Fruit fly (Drosophila melanogaster) whole organism, embryonic: ENCODE data around the gene CG13989.

ENCODE experiments used
- Aef1 ChIP-seq: fragments of 200-800 bp; sonication (Bioruptor generic); IDR thresholded peaks from 3 replicates; pipeline ENCODE4 v1.3.6; 2022; ENCODE audit warnings: missing biosample characterization, missing genetic modification characterization
- Bgb ChIP-seq: fragments of 200-800 bp; sonication (Bioruptor generic); IDR thresholded peaks from 2 replicates; pipeline ENCODE4 v1.3.6; 2022; ENCODE audit warnings: missing biosample characterization, missing genetic modification characterization; ENCODE audit not compliant: partially characterized antibody
- CG10431 ChIP-seq: fragments of 200-800 bp; sonication (Bioruptor generic); optimal IDR thresholded peaks from 3 replicates; lab custom pipeline; 2018; ENCODE audit warnings: missing biosample characterization, mild to moderate bottlenecking, missing genetic modification characterization
- CG10654 ChIP-seq: fragments of 200-800 bp; sonication (Bioruptor generic); optimal IDR thresholded peaks from 2 replicates; lab custom pipeline; 2016; ENCODE audit warnings: missing biosample characterization, missing genetic modification characterization
- CG11723 ChIP-seq: fragments of 200-800 bp; sonication (Bioruptor generic); optimal IDR thresholded peaks from 2 replicates; lab custom pipeline; 2017; ENCODE audit warnings: missing biosample characterization, mild to moderate bottlenecking, missing genetic modification characterization
- CG12299 ChIP-seq: fragments of 200-800 bp; sonication (Bioruptor generic); optimal IDR thresholded peaks from 2 replicates; lab custom pipeline; 2018; ENCODE audit warnings: missing biosample characterization, mild to moderate bottlenecking, missing genetic modification characterization
- CG14667 ChIP-seq: fragments of 200-800 bp; sonication (Bioruptor generic); IDR thresholded peaks from 2 replicates; pipeline ENCODE4 v1.3.6; 2022; ENCODE audit warnings: missing biosample characterization, missing genetic modification characterization
- CG15514 ChIP-seq: fragments of 200-800 bp; sonication (Bioruptor generic); optimal IDR thresholded peaks from 3 replicates; lab custom pipeline; 2017; ENCODE audit warnings: missing biosample characterization, missing genetic modification characterization, mild to moderate bottlenecking, moderate library complexity, missing genetic modification reagents
- CG17361 ChIP-seq: fragments of 200-800 bp; sonication (Bioruptor generic); IDR thresholded peaks from 3 replicates; pipeline ENCODE4 v1.3.6; 2022; ENCODE audit warnings: missing biosample characterization, missing genetic modification characterization
- CG17802 ChIP-seq: fragments of 200-800 bp; sonication (Bioruptor generic); optimal IDR thresholded peaks from 2 replicates; lab custom pipeline; 2018; ENCODE audit warnings: missing biosample characterization, mild to moderate bottlenecking, missing genetic modification characterization, moderate library complexity
- CG1832 ChIP-seq: fragments of 200-800 bp; sonication (Bioruptor generic); optimal IDR thresholded peaks from 2 replicates; lab custom pipeline; 2017; ENCODE audit warnings: missing biosample characterization, mild to moderate bottlenecking, missing genetic modification characterization, inconsistent platforms
- CG31365 ChIP-seq: fragments of 200-800 bp; sonication (Bioruptor generic); optimal IDR thresholded peaks from 2 replicates; lab custom pipeline; 2018; ENCODE audit warnings: missing biosample characterization, mild to moderate bottlenecking, missing genetic modification characterization
- CG32767 ChIP-seq: fragments of 200-800 bp; sonication (Bioruptor generic); IDR thresholded peaks from 2 replicates; pipeline ENCODE4 v1.3.6; 2022; ENCODE audit warnings: missing biosample characterization, missing genetic modification characterization
- CG4360 ChIP-seq: fragments of 200-800 bp; sonication (Bioruptor generic); IDR thresholded peaks from 2 replicates; pipeline ENCODE4 v1.3.6; 2022; ENCODE audit warnings: missing biosample characterization, missing genetic modification characterization
- CG4820 ChIP-seq: fragments of 200-800 bp; sonication (Bioruptor generic); optimal IDR thresholded peaks from 3 replicates; lab custom pipeline; 2016; ENCODE audit warnings: missing biosample characterization, missing genetic modification characterization
- CG7556 ChIP-seq: fragments of 200-800 bp; sonication (Bioruptor generic); optimal IDR thresholded peaks from 2 replicates; lab custom pipeline; 2017; ENCODE audit warnings: missing biosample characterization, mild to moderate bottlenecking, missing genetic modification characterization
- CG8089 ChIP-seq: fragments of 200-800 bp; sonication (Bioruptor generic); optimal IDR thresholded peaks from 3 replicates; lab custom pipeline; 2016; ENCODE audit warnings: missing biosample characterization, missing genetic modification characterization
- CG8478 ChIP-seq: fragments of >200 bp; optimal IDR thresholded peaks from 2 replicates; lab custom pipeline; 2018
- CG8924 ChIP-seq: fragments of 200-800 bp; optimal IDR thresholded peaks from 3 replicates; lab custom pipeline; 2019; ENCODE audit warnings: missing biosample characterization, mild to moderate bottlenecking, missing genetic modification characterization, moderate library complexity
- CG8944 ChIP-seq: fragments of 200-800 bp; sonication (Bioruptor generic); optimal IDR thresholded peaks from 3 replicates; lab custom pipeline; 2016; ENCODE audit warnings: missing biosample characterization, missing genetic modification characterization
- Dfd ChIP-seq, 2 experiments: fragments of >200 bp; optimal IDR thresholded peaks; 2 replicates each; lab custom pipeline; 2017; ENCODE audit warnings: missing biosample characterization in 2 of 2, missing genetic modification characterization in 2 of 2
- Eip74EF ChIP-seq, 2 experiments: fragments of 200-800 bp in 1 of 2; fragments of >200 bp in 1 of 2; sonication (Bioruptor generic) in 1 of 2; optimal IDR thresholded peaks; 2 replicates each; lab custom pipeline; 2017 to 2019; ENCODE audit warnings: missing biosample characterization in 2 of 2, missing genetic modification characterization in 2 of 2, mild to moderate bottlenecking in 1 of 2, moderate library complexity in 1 of 2
- HHEX ChIP-seq: fragments of 200-800 bp; sonication (Bioruptor generic); optimal IDR thresholded peaks from 3 replicates; lab custom pipeline; 2017; ENCODE audit warnings: missing biosample characterization, mild to moderate bottlenecking, missing genetic modification characterization, missing genetic modification reagents
- HmgD ChIP-seq: fragments of 200-800 bp; sonication (Bioruptor generic); optimal IDR thresholded peaks from 3 replicates; lab custom pipeline; 2016; ENCODE audit warnings: missing biosample characterization, missing genetic modification characterization
- MBD-R2 ChIP-seq: fragments of 200-800 bp; sonication (Bioruptor generic); IDR thresholded peaks from 2 replicates; pipeline ENCODE4 v1.3.6; 2022; ENCODE audit warnings: missing biosample characterization, missing genetic modification characterization
- Myb ChIP-seq: fragments of 200-800 bp; sonication (Bioruptor generic); optimal IDR thresholded peaks from 2 replicates; lab custom pipeline; 2016; ENCODE audit warnings: missing biosample characterization, missing genetic modification characterization
- PHDP ChIP-seq: fragments of 200-800 bp; sonication (Bioruptor generic); optimal IDR thresholded peaks from 3 replicates; lab custom pipeline; 2018; ENCODE audit warnings: missing biosample characterization, mild to moderate bottlenecking, missing genetic modification characterization, moderate library complexity
- Pdp1 ChIP-seq, 2 experiments: fragments of 200-800 bp; sonication (Bioruptor generic); optimal IDR thresholded peaks; 3 replicates each; lab custom pipeline; 2016; ENCODE audit warnings: missing biosample characterization in 2 of 2, missing genetic modification characterization in 2 of 2, mild to moderate bottlenecking in 1 of 2, moderate library complexity in 1 of 2
- ase ChIP-seq: fragments of 200-800 bp; sonication (Bioruptor generic); IDR thresholded peaks from 3 replicates; pipeline ENCODE4 v1.3.6; 2022; ENCODE audit warnings: missing biosample characterization, missing genetic modification characterization
- ato ChIP-seq: fragments of 200-800 bp; sonication (Bioruptor generic); IDR thresholded peaks from 2 replicates; pipeline ENCODE4 v1.3.6; 2022; ENCODE audit warnings: missing biosample characterization, missing genetic modification characterization; ENCODE audit not compliant: partially characterized antibody
- bab2 ChIP-seq: fragments of 200-800 bp; sonication (Bioruptor generic); optimal IDR thresholded peaks from 2 replicates; lab custom pipeline; 2016; ENCODE audit warnings: missing biosample characterization, missing genetic modification characterization
- bcd ChIP-seq: fragments of 200-800 bp; sonication (Bioruptor generic); optimal IDR thresholded peaks from 2 replicates; lab custom pipeline; 2017; ENCODE audit warnings: missing biosample characterization, mild to moderate bottlenecking, missing genetic modification characterization
- dati ChIP-seq: fragments of 200-800 bp; sonication (Bioruptor generic); IDR thresholded peaks from 2 replicates; pipeline ENCODE4 v1.3.6; 2022; ENCODE audit warnings: missing biosample characterization, missing genetic modification characterization
- dmrt99B ChIP-seq: fragments of 200-800 bp; sonication (Bioruptor generic); optimal IDR thresholded peaks from 2 replicates; lab custom pipeline; 2018; ENCODE audit warnings: missing biosample characterization, mild to moderate bottlenecking, missing genetic modification characterization, moderate library complexity
- esg ChIP-seq: fragments of 200-800 bp; sonication (Bioruptor generic); conservative IDR thresholded peaks from 2 replicates; pipeline ENCODE4 v1.3.6; 2022; ENCODE audit warnings: missing biosample characterization, missing genetic modification characterization
- klu ChIP-seq: fragments of 200-800 bp; sonication (Bioruptor generic); IDR thresholded peaks from 2 replicates; pipeline ENCODE4 v1.3.6; 2022; ENCODE audit warnings: missing biosample characterization, missing genetic modification characterization
- lola ChIP-seq, 3 experiments: fragments of >200 bp in 2 of 3; fragments of 200-800 bp in 1 of 3; sonication (Bioruptor generic) in 1 of 3; optimal IDR thresholded peaks; 2 replicates each; lab custom pipeline; 2017 to 2019; ENCODE audit warnings: missing biosample characterization in 3 of 3, missing genetic modification characterization in 3 of 3, mild to moderate bottlenecking in 1 of 3, moderate library complexity in 1 of 3
- nerfin-2 ChIP-seq: fragments of 200-800 bp; sonication (Bioruptor generic); IDR thresholded peaks from 2 replicates; pipeline ENCODE4 v1.3.6; 2022; ENCODE audit warnings: missing biosample characterization, missing genetic modification characterization; ENCODE audit not compliant: partially characterized antibody
- nmo ChIP-seq: fragments of 200-800 bp; sonication (Bioruptor generic); optimal IDR thresholded peaks from 2 replicates; lab custom pipeline; 2018; ENCODE audit warnings: missing biosample characterization, mild to moderate bottlenecking, missing genetic modification characterization, moderate library complexity
- odd ChIP-seq: fragments of 200-800 bp; sonication (Bioruptor generic); optimal IDR thresholded peaks from 2 replicates; lab custom pipeline; 2017; ENCODE audit warnings: missing biosample characterization, mild to moderate bottlenecking, missing genetic modification characterization
- psq ChIP-seq: fragments of 200-800 bp; sonication (Bioruptor generic); optimal IDR thresholded peaks from 2 replicates; lab custom pipeline; 2017; ENCODE audit warnings: missing biosample characterization, missing genetic modification characterization
- sens ChIP-seq: fragments of 200-800 bp; sonication (Bioruptor generic); peaks from one replicate; lab custom pipeline; 2016; ENCODE audit warnings: missing biosample characterization, missing genetic modification characterization
- shn ChIP-seq: fragments of 200-800 bp; sonication (Bioruptor generic); optimal IDR thresholded peaks from 3 replicates; lab custom pipeline; 2016; ENCODE audit warnings: missing biosample characterization, missing genetic modification characterization
- stwl ChIP-seq: fragments of 200-800 bp; sonication (Bioruptor generic); optimal IDR thresholded peaks from 3 replicates; lab custom pipeline; 2018; ENCODE audit warnings: missing biosample characterization, mild to moderate bottlenecking, missing genetic modification characterization, moderate library complexity
- trem ChIP-seq: fragments of 200-800 bp; optimal IDR thresholded peaks from 3 replicates; lab custom pipeline; 2019; ENCODE audit warnings: missing biosample characterization, mild to moderate bottlenecking, missing genetic modification characterization, moderate library complexity
- tx ChIP-seq: fragments of 200-800 bp; sonication (Bioruptor generic); optimal IDR thresholded peaks from 2 replicates; lab custom pipeline; 2016; ENCODE audit warnings: missing biosample characterization, missing genetic modification characterization
- unc-4 ChIP-seq: fragments of 200-800 bp; sonication (Bioruptor generic); IDR thresholded peaks from 2 replicates; pipeline ENCODE4 v1.3.6; 2022; ENCODE audit warnings: missing biosample characterization, missing genetic modification characterization; ENCODE audit not compliant: partially characterized antibody
- zfh2 ChIP-seq: fragments of 200-800 bp; sonication (Bioruptor generic); optimal IDR thresholded peaks from 2 replicates; lab custom pipeline; 2016; ENCODE audit warnings: missing biosample characterization, missing genetic modification characterization

The CG13989 gene

dm6 chr2L:6130522-6131073 lies 29.6 kb upstream of the CG13989 start, which contains the start of the genes B9d2, tctn and CG9222:
Gene B9d2, minus strand, starts transcription at chr2L:6130651.
Gene tctn, minus strand, starts transcription at chr2L:6130651.
Gene CG9222, plus strand, starts transcription at chr2L:6131023.
- TF ChIP-seq CG12299 (no peak), CG31365 (tag; lab: Kevin White, UChicago) (no peak), HmgD (GFP tag; lab: Kevin White, UChicago) (no peak), nerfin-2 (GFP tag; lab: Robert Waterston, UW) (no peak), CG15514 (GFP tag; lab: Kevin White, UChicago) (peak; percentile 95), CG4360 (GFP tag; lab: Robert Waterston, UW) (no peak), stwl (tag; lab: Kevin White, UChicago) (peak; percentile 84), trem (tag; lab: Kevin White, UChicago) (peak; percentile 98), CG14667 (no peak), PHDP (no peak), CG17361 (GFP tag; lab: Robert Waterston, UW) (no peak), shn (GFP tag; lab: Kevin White, UChicago) (no peak), lola (GFP tag; optimal IDR thresholded peaks at IDR 0.05; lab: Kevin White, UChicago) (no peak), unc-4 (GFP tag; lab: Robert Waterston, UW) (no peak), CG8944 (GFP tag; lab: Kevin White, UChicago) (no peak), CG11723 (GFP tag; lab: Kevin White, UChicago) (no peak), ase (GFP tag; lab: Robert Waterston, UW) (no peak), Myb (GFP tag; lab: Kevin White, UChicago) (peak; percentile 35)
- TF ChIP-seq, all 482 proteins: peak for 4

DNA sequence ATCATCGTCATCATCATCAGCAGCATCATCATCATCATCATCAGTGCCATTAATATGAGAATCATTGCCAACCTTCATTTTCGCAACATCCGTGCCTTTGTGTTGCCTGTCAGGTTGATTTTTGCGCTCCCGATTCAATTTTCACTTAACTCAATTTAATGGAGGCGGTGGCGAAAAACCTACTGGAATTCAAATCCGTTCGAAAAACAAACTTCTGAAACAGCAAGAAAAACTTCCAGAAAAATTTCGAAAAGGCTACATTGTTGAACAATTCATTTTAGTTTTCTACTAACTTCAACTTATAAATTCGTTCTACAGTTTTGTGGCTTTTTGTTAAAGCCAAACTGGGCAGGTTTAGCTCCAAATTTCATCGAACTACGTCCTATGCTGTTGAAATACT lies 21.1 kb upstream of the CG13989 start, which contains the start of gene CG13991:
CG13991 (plus strand) TSS at position 301 of the 400 bp plus-strand sequence.
- TF ChIP-seq Dfd (GFP tag; optimal IDR thresholded peaks at IDR 0.05; lab: Kevin White, UChicago): no peak
- TF ChIP-seq klu (GFP tag; lab: Robert Waterston, UW): no peak
- no peak for TF ChIP-seq tx (GFP tag; lab: Kevin White, UChicago)
- TF ChIP-seq sens (GFP tag; lab: Kevin White, UChicago): no peak
- TF ChIP-seq CG4820: no peak
- no peak for TF ChIP-seq CG32767
- TF ChIP-seq MBD-R2 (GFP tag; lab: Robert Waterston, UW): no peak
- TF ChIP-seq odd (GFP tag; lab: Kevin White, UChicago): no peak
- no peak for TF ChIP-seq CG10654 (GFP tag; lab: Kevin White, UChicago)
- TF ChIP-seq nmo (GFP tag; lab: Kevin White, UChicago): no peak
- TF ChIP-seq CG8478 (lab: Kevin White, UChicago): no peak
- TF ChIP-seq esg (GFP tag; lab: Robert Waterston, UW): no peak
- TF ChIP-seq ato (GFP tag; lab: Robert Waterston, UW): no peak
- TF ChIP-seq, all 482 proteins: peak for 0

DNA sequence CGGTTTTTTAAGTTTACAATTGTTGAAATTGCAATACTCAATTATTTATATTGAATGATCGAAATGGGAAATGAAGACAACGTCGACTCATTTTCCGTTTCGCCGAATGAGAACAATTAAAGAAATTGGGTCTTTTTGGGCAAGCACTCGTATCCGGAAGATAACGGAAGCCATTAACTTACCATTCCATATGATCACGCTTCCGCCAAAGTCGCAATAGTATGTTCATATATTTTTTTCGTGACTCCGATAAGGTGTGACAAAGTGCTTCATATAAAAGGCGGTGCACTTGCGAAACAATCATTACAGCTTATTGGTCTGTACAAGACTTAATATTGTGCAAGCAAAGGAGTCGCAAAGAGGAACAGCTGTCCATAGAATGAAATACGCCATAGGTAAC lies 8.5 kb upstream of the CG13989 start, which contains the start of gene Muc26B:
Muc26B (plus strand) TSS at position 301 of the 400 bp plus-strand sequence.
- TF ChIP-seq Aef1 (GFP tag; lab: Robert Waterston, UW) (no peak), CG10431 (GFP tag; lab: Kevin White, UChicago) (no peak), Bgb (GFP tag; lab: Robert Waterston, UW) (no peak), psq (GFP tag; lab: Kevin White, UChicago) (no peak), CG17802 (tag; lab: Kevin White, UChicago) (no peak), dati (GFP tag; lab: Robert Waterston, UW) (no peak), bcd (GFP tag; lab: Kevin White, UChicago) (no peak), CG8089 (GFP tag; lab: Kevin White, UChicago) (no peak), zfh2 (GFP tag; lab: Kevin White, UChicago) (no peak), Pdp1 (GFP tag; optimal IDR thresholded peaks at IDR 0.05; lab: Kevin White, UChicago) (no peak), bab2 (no peak), CG8924 (tag; lab: Kevin White, UChicago) (no peak), HHEX (no peak), CG1832 (GFP tag; lab: Kevin White, UChicago) (no peak), dmrt99B (tag; lab: Kevin White, UChicago) (no peak), Eip74EF (GFP tag; optimal IDR thresholded peaks at IDR 0.05; lab: Kevin White, UChicago) (no peak), CG7556 (GFP tag; lab: Kevin White, UChicago) (no peak)
